Worm (Caenorhabditis elegans) whole organism, L1 larva: Measurements from ENCODE around the gene ceeh-1.
A peak's percentile ranks its signal among the peaks of the same experiment; 100 is the strongest.

Experiments used
- C04F5.9 ChIP-seq: sonication (generic microtip); optimal IDR thresholded peaks from 2 replicates; lab custom pipeline; 2016; ENCODE audit warnings: missing genetic modification characterization, missing compliant biosample characterization
- C16A3.4 ChIP-seq: fragments of 150-350 bp; optimal IDR thresholded peaks from 2 replicates; lab custom pipeline; 2014; ENCODE audit warnings: missing biosample characterization, missing genetic modification characterization
- C34B4.2 ChIP-seq: sonication (generic microtip); optimal IDR thresholded peaks from 2 replicates; lab custom pipeline; 2017; ENCODE audit warnings: mild to moderate bottlenecking, missing genetic modification characterization, missing compliant biosample characterization
- F16B12.6 ChIP-seq: fragments of 150-350 bp; optimal IDR thresholded peaks from 2 replicates; lab custom pipeline; 2014; ENCODE audit warnings: missing biosample characterization, missing genetic modification characterization
- alr-1 ChIP-seq: fragments of 200-800 bp; sonication (Bioruptor generic); optimal IDR thresholded peaks from 2 replicates; lab custom pipeline; 2018; ENCODE audit warnings: borderline replicate concordance, mild to moderate bottlenecking, missing genetic modification characterization, missing compliant biosample characterization
- ama-1 ChIP-seq: fragments of 150-350 bp; optimal IDR thresholded peaks from 2 replicates; lab custom pipeline; 2014
- blmp-1 ChIP-seq: fragments of 150-350 bp; optimal IDR thresholded peaks from 2 replicates; lab custom pipeline; 2014; ENCODE audit warnings: missing biosample characterization, missing genetic modification characterization
- ceh-88 ChIP-seq: fragments of 200-800 bp; sonication (Bioruptor generic); IDR thresholded peaks from 2 replicates; pipeline ENCODE4 v1.3.6; 2022; ENCODE audit warnings: missing genetic modification characterization, missing compliant biosample characterization
- ceh-90 ChIP-seq: sonication (generic microtip); optimal IDR thresholded peaks from 2 replicates; lab custom pipeline; 2016; ENCODE audit warnings: missing genetic modification characterization, missing compliant biosample characterization
- ces-1 ChIP-seq: fragments of 150-350 bp; optimal IDR thresholded peaks from 2 replicates; lab custom pipeline; 2014; ENCODE audit warnings: missing biosample characterization, missing genetic modification reagents, missing genetic modification characterization
- dpl-1 ChIP-seq, 3 experiments: fragments of 150-350 bp in 2 of 3; sonication (generic microtip) in 1 of 3; optimal IDR thresholded peaks; 2 replicates each; lab custom pipeline; 2014 to 2017; ENCODE audit warnings: missing biosample characterization in 3 of 3, missing genetic modification characterization in 3 of 3, missing genetic modification reagents in 3 of 3
- efl-1 ChIP-seq, 4 experiments: fragments of 150-350 bp; optimal IDR thresholded peaks in 3 of 4; peaks in 1 of 4; 1 replicate in 1 of 4; 2 replicates in 3 of 4; lab custom pipeline; 2014; ENCODE audit warnings: missing biosample characterization in 2 of 4, missing genetic modification characterization in 2 of 4, missing genetic modification reagents in 2 of 4
- efl-3 ChIP-seq: fragments of 200-800 bp; sonication (Bioruptor generic); optimal IDR thresholded peaks from 2 replicates; lab custom pipeline; 2018; ENCODE audit warnings: mild to moderate bottlenecking, missing genetic modification characterization, missing compliant biosample characterization
- egl-13 ChIP-seq: sonication (generic microtip); optimal IDR thresholded peaks from 2 replicates; lab custom pipeline; 2016; ENCODE audit warnings: missing genotype, missing genetic modification reagents, missing genetic modification characterization, missing compliant biosample characterization
- egl-27 ChIP-seq, 2 experiments: fragments of 150-350 bp in 1 of 2; sonication (generic microtip); optimal IDR thresholded peaks; 3 replicates each; lab custom pipeline; 2017 to 2018; ENCODE audit warnings: missing biosample characterization in 2 of 2, missing genetic modification characterization in 2 of 2, missing genetic modification reagents in 2 of 2
- elt-2 ChIP-seq: sonication (generic microtip); optimal IDR thresholded peaks from 2 replicates; lab custom pipeline; 2016; ENCODE audit warnings: missing genetic modification characterization, mild to moderate bottlenecking, inconsistent platforms, missing compliant biosample characterization, missing genetic modification reagents
- elt-3 ChIP-seq, 6 experiments: fragments of 150-350 bp in 1 of 6; sonication (generic microtip); optimal IDR thresholded peaks; 2 replicates each; lab custom pipeline; 2017 to 2018; ENCODE audit warnings: missing biosample characterization in 6 of 6, missing genetic modification characterization in 6 of 6, inconsistent platforms in 1 of 6
- ets-5 ChIP-seq: fragments of 200-800 bp; sonication (Bioruptor generic); IDR thresholded peaks from 2 replicates; pipeline ENCODE4 v1.3.6; 2022; ENCODE audit warnings: missing genetic modification characterization, missing compliant biosample characterization
- fkh-10 ChIP-seq: sonication (generic microtip); optimal IDR thresholded peaks from 2 replicates; lab custom pipeline; 2017; ENCODE audit warnings: missing biosample characterization, missing genetic modification reagents, missing genetic modification characterization
- fkh-4 ChIP-seq: sonication (generic microtip); optimal IDR thresholded peaks from 2 replicates; lab custom pipeline; 2016; ENCODE audit warnings: missing compliant biosample characterization, missing genetic modification characterization, borderline replicate concordance
- hlh-4 ChIP-seq: sonication (generic microtip); optimal IDR thresholded peaks from 2 replicates; lab custom pipeline; 2016; ENCODE audit warnings: mild to moderate bottlenecking, missing genetic modification characterization, missing compliant biosample characterization
- hpl-2 ChIP-seq: fragments of 150-350 bp; optimal IDR thresholded peaks from 2 replicates; lab custom pipeline; 2014; ENCODE audit warnings: missing biosample characterization, missing genetic modification reagents, missing genetic modification characterization
- irx-1 ChIP-seq: sonication (generic microtip); optimal IDR thresholded peaks from 2 replicates; lab custom pipeline; 2016; ENCODE audit warnings: missing genetic modification characterization, missing compliant biosample characterization
- lin-13 ChIP-seq: fragments of 150-350 bp; optimal IDR thresholded peaks from 2 replicates; lab custom pipeline; 2014; ENCODE audit warnings: missing biosample characterization, missing genetic modification reagents, missing genetic modification characterization
- lin-35 ChIP-seq, 2 experiments: fragments of 150-350 bp; optimal IDR thresholded peaks; 2 replicates each; lab custom pipeline; 2014; ENCODE audit warnings: missing biosample characterization in 2 of 2, missing genetic modification characterization in 2 of 2, missing genetic modification reagents in 2 of 2
- lsy-2 ChIP-seq, 2 experiments: fragments of 150-350 bp; optimal IDR thresholded peaks; 2 replicates each; lab custom pipeline; 2014; ENCODE audit warnings: missing biosample characterization in 2 of 2, missing genetic modification characterization in 2 of 2
- mab-9 ChIP-seq: fragments of 200-800 bp; sonication (Bioruptor generic); IDR thresholded peaks from 2 replicates; pipeline ENCODE4 v1.3.6; 2022; ENCODE audit warnings: missing genetic modification reagents, missing genetic modification characterization, missing compliant biosample characterization
- nhr-11 ChIP-seq: fragments of 150-350 bp; optimal IDR thresholded peaks from 2 replicates; lab custom pipeline; 2014; ENCODE audit warnings: missing biosample characterization, missing genetic modification characterization
- nhr-20 ChIP-seq: sonication (generic microtip); optimal IDR thresholded peaks from 2 replicates; lab custom pipeline; 2016; ENCODE audit warnings: mild to moderate bottlenecking, missing genetic modification characterization, missing compliant biosample characterization
- nhr-28 ChIP-seq: fragments of 150-350 bp; optimal IDR thresholded peaks from 2 replicates; lab custom pipeline; 2014; ENCODE audit warnings: missing biosample characterization, missing genetic modification characterization
- nhr-76 ChIP-seq: sonication (generic microtip); optimal IDR thresholded peaks from 2 replicates; lab custom pipeline; 2017; ENCODE audit warnings: missing biosample characterization, missing genetic modification characterization
- nhr-84 ChIP-seq: sonication (generic microtip); optimal IDR thresholded peaks from 2 replicates; lab custom pipeline; 2017; ENCODE audit warnings: missing biosample characterization, missing genetic modification characterization
- pax-3 ChIP-seq: fragments of 200-800 bp; sonication (Bioruptor generic); optimal IDR thresholded peaks from 2 replicates; lab custom pipeline; 2018; ENCODE audit warnings: mild to moderate bottlenecking, missing genetic modification characterization, moderate library complexity, missing compliant biosample characterization
- pqm-1 ChIP-seq: sonication (generic microtip); optimal IDR thresholded peaks from 3 replicates; lab custom pipeline; 2017; ENCODE audit warnings: missing biosample characterization, missing genetic modification characterization
- snu-23 ChIP-seq: sonication (generic microtip); optimal IDR thresholded peaks from 2 replicates; lab custom pipeline; 2016; ENCODE audit warnings: missing genetic modification characterization, missing compliant biosample characterization
- sox-4 ChIP-seq: sonication (generic microtip); optimal IDR thresholded peaks from 2 replicates; lab custom pipeline; 2016; ENCODE audit warnings: missing genetic modification characterization, missing compliant biosample characterization
- swsn-7 ChIP-seq: sonication (generic microtip); optimal IDR thresholded peaks from 2 replicates; lab custom pipeline; 2016; ENCODE audit warnings: missing genetic modification characterization, missing compliant biosample characterization
- ztf-11 ChIP-seq, 2 experiments: sonication (generic microtip); optimal IDR thresholded peaks; 2 replicates each; lab custom pipeline; 2016 to 2017; ENCODE audit warnings: missing genetic modification characterization in 2 of 2, missing biosample characterization in 1 of 2, missing compliant biosample characterization in 1 of 2

ceeh-1 gene

DNA sequence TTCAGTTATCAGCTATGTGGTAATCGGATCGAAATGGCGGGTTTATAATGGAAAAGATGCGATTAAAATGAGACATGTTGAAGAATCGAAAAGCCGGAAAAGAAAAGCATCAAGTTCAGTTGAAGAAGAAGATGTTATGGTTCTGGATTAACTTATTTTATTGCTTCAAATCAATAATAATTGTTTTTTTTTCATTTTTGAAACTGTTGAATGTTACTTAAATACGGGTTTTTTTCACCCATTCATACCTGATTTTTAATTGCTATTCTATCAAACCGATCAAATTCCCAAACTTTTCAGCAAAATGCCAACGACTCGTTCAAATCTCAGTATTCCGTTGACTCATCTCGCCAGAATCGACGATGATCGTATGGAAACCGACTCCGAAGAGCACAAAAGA, 27.8 kb upstream of the ceeh-1 start, which contains the start of gene exos-4.2:
exos-4.2 (plus strand) TSS at position 301 of the 400 bp plus-strand sequence.
- TF ChIP-seq C04F5.9 (tag; lab: Kevin White, UChicago) (no peak), swsn-7 (tag; lab: Kevin White, UChicago) (no peak), C34B4.2 (no peak), lin-13 (GFP tag; lab: Kevin White, UChicago) (no peak), ceh-90 (no peak), elt-2 (no peak), ets-5 (GFP tag; lab: Robert Waterston, UW) (no peak), C16A3.4 (tag; lab: Kevin White, UChicago) (no peak), nhr-84 (no peak), sox-4 (tag; lab: Kevin White, UChicago) (no peak), nhr-20 (no peak), mab-9 (GFP tag; lab: Robert Waterston, UW) (no peak), alr-1 (tag; lab: Kevin White, UChicago) (no peak), ama-1 (lab: Kevin White, UChicago) (no peak), ces-1 (GFP tag; lab: Kevin White, UChicago) (no peak)
- TF ChIP-seq, all 84 proteins: peak for 0

ce11 chrIII:856908-857307, 24.8 kb upstream of the ceeh-1 start:
- TF ChIP-seq pqm-1: no peak
- no peak for TF ChIP-seq egl-13
- TF ChIP-seq nhr-76 (tag; lab: Kevin White, UChicago): no peak
- no peak for TF ChIP-seq hlh-4 (tag; lab: Kevin White, UChicago)
- no peak for TF ChIP-seq fkh-4 (tag; lab: Kevin White, UChicago)
- no peak for TF ChIP-seq nhr-11 (tag; lab: Kevin White, UChicago)
- no peak for TF ChIP-seq ztf-11 (tag; optimal IDR thresholded peaks at IDR 0.05; lab: Kevin White, UChicago)
- no peak for TF ChIP-seq efl-3 (GFP tag; lab: Kevin White, UChicago)
- TF ChIP-seq hpl-2 (GFP tag; lab: Kevin White, UChicago): no peak

- no peak for TF ChIP-seq irx-1
- TF ChIP-seq fkh-10 (GFP tag; lab: Kevin White, UChicago): no peak
- TF ChIP-seq lin-13 (GFP tag; lab: Kevin White, UChicago): no peak
These were observed 24.2 kb upstream of the ceeh-1 start, which contains the start of gene K02F3.12 for ce11 chrIII:856260-856659. Gene K02F3.12, plus strand, starts transcription at chrIII:856560.

DNA sequence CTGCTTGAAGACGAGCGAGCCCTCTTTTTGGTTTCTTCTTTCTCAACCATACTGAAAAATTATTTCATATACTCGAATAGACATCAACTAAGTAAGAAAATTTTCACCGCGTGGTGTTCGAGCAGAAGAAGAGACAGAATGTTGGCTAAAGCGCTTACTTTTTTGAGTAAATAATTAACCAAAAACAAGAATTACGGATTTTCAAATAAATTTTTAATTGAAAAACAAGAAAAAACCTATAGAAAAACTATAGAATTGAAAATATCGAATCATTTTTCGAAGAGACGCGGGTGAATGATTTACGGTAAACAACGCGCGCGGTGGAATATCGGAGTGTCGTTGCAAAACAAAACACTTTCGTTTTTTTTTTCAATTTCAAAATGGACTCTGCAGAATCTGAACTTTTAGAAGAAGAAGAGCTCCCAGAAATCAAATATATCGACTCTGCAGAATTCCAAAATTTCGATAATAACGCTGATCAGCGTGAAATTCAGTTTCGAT, 21.8 kb upstream of the ceeh-1 start, which contains the start of the genes rnp-5 and tag-51:
rnp-5 (minus strand) TSS at position 51 of the 501 bp plus-strand sequence.
tag-51 (plus strand) TSS at position 363 of the 501 bp plus-strand sequence.
- no peak for TF ChIP-seq ceh-88 (GFP tag; lab: Robert Waterston, UW)
- peak; percentile 19 to 49 for TF ChIP-seq lsy-2 (tag; optimal IDR thresholded peaks at IDR 0.05; lab: Kevin White, UChicago)
- no peak for TF ChIP-seq lin-13 (GFP tag; lab: Kevin White, UChicago)
- no peak for TF ChIP-seq pax-3
- TF ChIP-seq snu-23: peak; percentile 18
- no peak for TF ChIP-seq F16B12.6 (tag; lab: Kevin White, UChicago)
- TF ChIP-seq C16A3.4 (tag; lab: Kevin White, UChicago): no peak
- no peak for TF ChIP-seq nhr-11 (tag; lab: Kevin White, UChicago)
- TF ChIP-seq egl-27 (tag; optimal IDR thresholded peaks at IDR 0.05; lab: Kevin White, UChicago): no peak
- no peak for TF ChIP-seq C34B4.2
- peak in 1 of 3 experiments; percentile 48 for TF ChIP-seq dpl-1 (GFP tag; optimal IDR thresholded peaks at IDR 0.05; lab: Kevin White, UChicago)
- TF ChIP-seq lin-35 (GFP tag; optimal IDR thresholded peaks at IDR 0.05; lab: Kevin White, UChicago): peak; percentile 36 to 56
- TF ChIP-seq nhr-28: no peak
- no peak for TF ChIP-seq elt-3 (tag; optimal IDR thresholded peaks at IDR 0.05; lab: Kevin White, UChicago)
- TF ChIP-seq efl-3 (GFP tag; lab: Kevin White, UChicago): no peak
- TF ChIP-seq ama-1 (lab: Kevin White, UChicago): no peak
- peak; percentile 16 to 32 for TF ChIP-seq efl-1 (optimal IDR thresholded peaks at IDR 0.05; lab: Kevin White, UChicago)
- TF ChIP-seq efl-1 (GFP tag; optimal IDR thresholded peaks at IDR 0.05 in 1 of 2; lab: Kevin White, UChicago): peak in 1 of 2 experiments; percentile 31
- TF ChIP-seq blmp-1 (tag; lab: Kevin White, UChicago): peak; percentile 90
- no peak for TF ChIP-seq irx-1
- no peak for TF ChIP-seq pqm-1
- no peak for TF ChIP-seq elt-2
